Fruit fly (Drosophila melanogaster): ENCODE measurements around the gene CG7556.

dm6 chrX:19154998-19155397 lies 24.6 kb downstream of the CG7556 start:
- TF ChIP-seq tj (GFP tag; optimal IDR thresholded peaks at IDR 0.05): peak; percentile 37
- TF ChIP-seq kay (GFP tag; ENCODE audit: borderline replicate concordance): no peak
- no peak for TF ChIP-seq ovo (GFP tag; optimal IDR thresholded peaks at IDR 0.05)
- peak; percentile 55 for TF ChIP-seq pad (GFP tag; optimal IDR thresholded peaks at IDR 0.05)
- TF ChIP-seq CG7045 (GFP tag; optimal IDR thresholded peaks at IDR 0.05): peak; percentile 67

Measured in whole organism, adult.